Fruit fly (Drosophila melanogaster) whole organism, larva: ENCODE data around the gene CG33645.

Experiments
- noc ChIP-seq: fragments of 200-800 bp; sonication (Bioruptor generic); optimal IDR thresholded peaks from 3 replicates; lab custom pipeline; 2019; ENCODE audit warnings: missing biosample characterization, mild to moderate bottlenecking, missing genetic modification characterization, moderate library complexity

Gene CG33645

DNA sequence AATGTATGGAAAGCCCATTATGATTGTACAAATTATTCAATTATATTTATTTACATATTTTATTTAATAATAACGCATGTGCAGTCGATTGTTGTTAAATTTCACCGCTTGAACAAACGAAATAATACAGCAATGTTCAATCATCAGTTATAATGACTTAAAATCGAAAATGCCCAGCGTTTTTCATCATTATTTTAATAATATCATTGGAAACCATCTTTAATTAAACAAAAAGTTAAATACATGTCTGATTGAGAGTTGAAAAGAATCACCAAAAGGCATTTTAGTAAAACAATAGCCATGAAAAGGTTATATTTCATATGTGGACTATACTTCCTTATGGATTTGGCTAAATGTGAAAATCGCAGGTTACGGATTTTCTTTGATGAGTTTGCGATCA is 3.9 kb upstream of the CG33645 start, which contains the start of gene CG33641:
Gene CG33641, plus strand, starts transcription at position 301 of the 400 bp plus-strand sequence.
- no peak for TF ChIP-seq noc

DNA sequence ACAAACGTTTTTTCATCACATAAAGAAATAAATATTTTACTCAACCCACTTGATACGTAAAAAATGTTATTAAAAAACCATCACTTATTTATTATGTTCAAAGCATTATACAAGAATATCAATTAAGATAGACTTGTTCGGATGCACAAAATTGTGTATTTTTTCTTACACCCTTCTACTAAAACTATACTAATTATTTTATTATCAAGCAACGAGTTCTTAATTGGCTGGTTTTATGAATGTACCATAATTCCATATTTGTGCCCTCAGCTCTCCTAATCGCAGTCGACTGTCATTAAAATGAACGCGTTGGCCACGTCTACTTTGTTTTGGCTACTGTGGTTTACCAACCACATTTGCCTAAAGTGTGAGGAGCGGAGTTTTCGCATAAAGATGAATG is 2.9 kb upstream of the CG33645 start, which contains the start of gene CG33642:
Gene CG33642, plus strand, starts transcription at position 301 of the 400 bp plus-strand sequence.
- TF ChIP-seq noc, result no peak

DNA sequence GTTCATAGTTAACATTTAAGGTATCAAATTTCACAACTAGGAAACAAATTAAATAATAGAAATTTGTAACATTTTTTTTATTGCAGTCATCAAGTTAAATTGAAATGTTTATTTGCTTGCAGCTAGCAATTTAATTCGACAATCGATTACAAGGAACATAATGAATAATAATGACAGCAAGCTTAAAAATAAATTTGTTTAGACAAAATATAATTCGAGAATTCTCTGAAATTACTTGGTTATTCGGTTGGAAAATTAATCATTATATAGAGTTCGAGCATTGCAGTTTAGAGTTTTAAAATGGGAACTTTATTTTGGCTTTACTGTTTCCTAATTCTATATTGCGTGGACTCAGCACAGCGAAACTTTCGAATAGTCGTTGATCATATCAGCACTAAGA is 1.9 kb upstream of the CG33645 start, which contains the start of gene CG33643:
Gene CG33643, plus strand, starts transcription at position 301 of the 400 bp plus-strand sequence.
- no peak for TF ChIP-seq noc

DNA sequence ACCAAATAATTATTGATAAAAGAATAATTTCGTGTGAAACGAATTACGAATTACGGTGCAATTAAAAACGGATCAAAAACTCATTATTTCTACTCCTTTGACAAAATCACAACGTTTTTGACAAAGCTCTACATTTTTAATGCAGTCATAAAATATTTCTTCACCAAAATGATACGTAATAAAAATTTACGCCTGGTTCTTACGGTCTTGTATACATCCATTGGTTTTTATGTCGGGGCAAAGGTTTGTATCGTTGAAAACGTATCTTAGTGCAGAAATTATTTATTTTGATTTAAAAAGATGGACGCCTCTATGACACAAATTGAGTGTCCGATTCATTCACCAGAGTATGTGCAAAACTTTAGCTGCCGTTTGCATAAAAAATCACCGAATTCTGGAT is 839 bp upstream of the CG33645 start, which contains the start of gene CG33644:
Gene CG33644, plus strand, starts transcription at position 301 of the 400 bp plus-strand sequence.
- no peak for TF ChIP-seq noc

DNA sequence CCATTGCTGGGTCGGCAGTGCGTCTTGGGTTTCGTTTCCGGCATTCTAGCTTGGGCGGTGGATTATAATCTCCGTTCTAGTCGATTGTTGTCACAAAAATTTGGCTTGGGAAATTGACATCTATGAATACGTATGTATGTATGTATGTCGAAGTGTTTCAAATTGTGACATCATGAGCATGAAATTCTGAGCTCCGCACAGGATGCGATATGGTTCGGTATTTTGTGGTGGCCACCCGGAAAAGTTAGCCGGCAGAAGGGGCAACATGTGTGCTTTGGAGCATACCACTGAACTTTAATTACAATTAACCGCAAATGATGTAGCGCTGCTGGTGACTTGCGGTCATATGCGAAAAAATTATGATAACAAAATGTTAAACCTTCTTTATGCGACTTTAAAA is 3.1 kb downstream of the CG33645 start, which contains the start of gene CG15638:
Gene CG15638, minus strand, starts transcription at position 101 of the 400 bp plus-strand sequence.
- TF ChIP-seq noc, result no peak

DNA sequence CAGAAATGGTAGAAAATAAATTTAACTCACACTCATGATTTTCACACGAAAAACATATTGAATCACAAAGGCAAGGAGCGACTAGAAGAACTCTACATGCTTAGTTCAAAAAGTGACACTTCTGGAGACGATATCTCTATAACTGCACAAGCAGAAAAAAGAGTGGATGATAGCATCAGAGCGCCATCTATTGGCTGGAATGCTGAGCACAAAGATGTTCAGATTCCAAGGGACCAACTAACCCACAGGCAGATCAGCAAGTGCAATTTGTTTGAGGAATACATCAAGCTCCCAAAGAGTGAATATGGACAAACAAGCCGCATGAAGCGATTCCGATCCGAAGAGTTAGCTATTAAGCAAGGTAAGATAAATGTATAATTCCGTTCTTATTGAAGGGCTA is 8.1 kb downstream of the CG33645 start, which contains the start of gene CG16852:
Gene CG16852, plus strand, starts transcription at position 48 of the 400 bp plus-strand sequence.
- no peak for TF ChIP-seq noc

DNA sequence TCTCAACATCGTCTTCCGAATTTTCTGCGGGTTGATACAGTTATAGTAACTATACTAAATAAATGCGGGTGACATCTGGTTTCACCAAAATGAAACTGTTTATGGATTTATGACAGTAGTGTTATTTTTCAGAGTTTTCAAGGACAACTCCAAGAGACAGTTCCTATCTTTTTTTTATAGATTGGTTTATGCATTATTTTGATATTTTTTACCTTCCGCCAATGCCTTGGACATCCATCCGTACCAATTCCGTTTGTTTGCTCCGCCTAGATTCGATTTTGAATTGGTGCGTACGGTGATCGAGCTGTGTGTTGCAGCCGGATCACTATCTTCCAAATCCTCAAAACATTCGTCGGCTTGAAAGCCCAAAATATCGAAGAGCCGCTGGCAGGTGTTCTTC is 9.3 kb downstream of the CG33645 start, which contains the start of gene CG16853:
Gene CG16853, plus strand, starts transcription at position 301 of the 400 bp plus-strand sequence.
- no peak for TF ChIP-seq noc

DNA sequence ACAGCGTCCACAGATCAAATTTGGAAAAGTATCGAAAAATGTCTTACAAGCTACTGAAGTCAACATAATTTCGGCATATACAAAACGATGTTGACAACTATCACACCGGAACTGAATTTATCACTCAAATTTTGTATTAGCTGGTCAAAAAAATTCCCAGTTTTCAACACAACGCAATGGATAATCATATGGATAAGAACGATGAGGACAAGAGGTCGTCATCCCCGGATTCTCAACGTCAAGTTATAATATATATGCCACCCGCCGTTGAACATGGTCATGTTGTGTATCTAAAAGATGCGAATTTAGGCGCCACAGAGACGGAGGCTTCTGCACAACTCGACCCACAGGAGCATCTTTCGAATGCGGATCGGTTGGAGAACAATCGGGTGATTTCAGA is 9.9 kb downstream of the CG33645 start, which contains the start of gene CG9263:
Gene CG9263, minus strand, starts transcription at position 101 of the 400 bp plus-strand sequence.
- no peak for TF ChIP-seq noc

DNA sequence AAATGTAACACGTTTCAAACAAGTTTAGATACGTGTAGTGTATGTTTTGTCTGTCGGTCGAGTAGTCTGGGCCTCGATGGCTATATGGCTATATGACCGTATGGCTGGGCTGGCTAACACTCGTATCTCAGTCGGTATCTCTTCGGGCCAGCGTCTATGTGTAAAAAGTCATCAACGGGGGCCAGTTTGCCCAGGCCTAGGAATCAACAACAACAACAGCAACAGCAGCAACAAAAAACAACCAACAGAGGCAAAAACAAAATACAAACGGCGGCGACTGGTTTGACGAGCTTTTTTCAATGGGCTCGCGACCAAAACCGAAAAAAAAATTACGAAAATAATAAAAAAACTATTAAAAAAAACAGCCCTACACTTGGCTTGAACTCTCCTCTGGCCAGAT is 13.1 kb downstream of the CG33645 start:
- TF ChIP-seq noc, result no peak

DNA sequence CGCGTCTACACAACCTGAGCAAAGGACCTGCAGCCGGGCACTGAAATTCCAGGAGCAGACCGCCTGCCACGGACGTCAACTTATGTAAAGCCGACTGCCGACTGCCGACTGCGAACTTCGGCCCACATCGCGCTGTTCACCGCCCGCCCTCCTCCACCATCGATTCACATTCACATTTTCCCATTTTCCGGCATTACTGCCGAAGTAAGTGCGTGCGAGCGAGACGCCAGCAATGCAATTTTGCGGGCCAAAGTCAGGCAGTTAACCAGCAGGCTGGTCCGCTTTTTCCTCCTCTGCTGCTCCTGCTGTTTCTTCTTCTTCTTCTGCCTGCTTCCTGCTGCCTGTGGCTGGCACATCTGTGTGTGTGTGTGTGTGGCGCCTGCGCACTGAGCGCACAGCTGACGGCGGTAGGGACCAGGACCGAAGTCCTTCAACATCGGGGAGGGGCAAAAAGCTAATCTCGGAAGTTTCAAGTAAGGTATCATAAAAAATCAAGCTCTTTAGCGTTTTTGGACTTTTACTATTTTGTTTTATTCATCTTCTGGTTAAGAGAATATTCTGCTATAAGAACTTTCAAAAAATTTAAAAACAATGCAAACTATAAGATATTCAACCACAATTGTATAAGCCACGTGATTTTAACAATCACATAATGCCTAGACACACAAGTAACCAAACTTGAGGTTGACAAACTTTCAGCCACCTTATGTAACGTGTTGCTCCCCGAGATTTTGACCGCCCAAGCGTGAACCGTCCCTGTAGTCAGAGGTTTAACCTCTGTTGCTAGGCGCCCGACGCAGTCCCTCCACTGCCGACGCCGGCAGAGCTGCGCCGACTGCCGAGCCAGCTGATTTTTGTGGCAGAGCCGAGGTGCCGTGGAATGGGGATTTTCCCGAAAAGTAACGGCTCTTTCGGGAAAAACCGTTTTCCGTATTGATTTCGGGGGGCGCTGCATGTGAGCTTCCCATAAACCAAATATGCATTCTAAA is 15.4 kb downstream of the CG33645 start:
- TF ChIP-seq noc, result no peak

DNA sequence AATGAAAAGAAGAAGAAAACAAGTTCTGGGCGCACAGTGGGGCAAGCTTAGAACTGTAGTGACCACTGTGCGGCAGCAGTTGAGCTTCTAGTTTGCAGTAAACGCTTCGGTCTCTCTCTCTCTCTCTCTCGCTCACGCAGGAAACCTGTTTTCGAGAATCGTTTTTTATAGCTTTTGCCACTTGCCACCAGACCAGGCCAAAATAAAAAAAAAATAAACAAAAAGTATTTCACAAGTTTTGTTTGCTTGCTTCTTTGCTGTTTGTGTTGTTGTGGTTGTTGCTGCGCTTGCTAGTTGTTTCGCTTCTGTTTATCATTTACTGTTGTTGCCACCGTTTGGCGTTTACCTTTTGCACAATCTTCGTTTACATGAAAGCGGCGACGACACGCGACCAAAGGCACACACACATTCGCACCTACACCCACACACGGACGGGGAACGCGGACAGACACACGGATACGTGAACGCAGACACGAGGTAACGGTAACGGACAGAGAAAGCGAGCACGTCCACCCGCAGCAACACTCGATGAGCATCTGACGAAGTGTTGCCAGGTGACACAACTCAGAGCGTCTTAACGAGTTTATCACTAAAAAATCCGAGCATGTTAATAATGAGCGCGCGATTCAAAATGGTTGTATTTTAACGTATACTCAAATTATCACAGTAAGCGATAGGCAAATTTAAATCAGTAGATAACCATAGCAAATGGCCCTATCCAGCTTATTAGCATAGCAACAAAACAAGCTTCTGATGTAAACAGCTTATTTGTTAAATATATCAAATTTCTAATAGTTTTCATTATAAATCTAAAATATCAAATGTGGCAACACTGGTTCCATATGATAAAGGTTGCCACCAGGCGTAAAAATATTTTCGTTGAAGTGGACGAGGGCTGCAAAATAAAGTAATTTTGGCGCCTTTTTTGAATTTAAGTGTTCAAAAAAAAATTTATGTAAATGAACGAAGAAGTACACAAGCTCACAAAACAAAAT is 16.5 kb downstream of the CG33645 start, which contains the start of gene B4:
Gene B4, minus strand, starts transcription at position 543 of the 995 bp plus-strand sequence.
- TF ChIP-seq noc, result no peak

DNA sequence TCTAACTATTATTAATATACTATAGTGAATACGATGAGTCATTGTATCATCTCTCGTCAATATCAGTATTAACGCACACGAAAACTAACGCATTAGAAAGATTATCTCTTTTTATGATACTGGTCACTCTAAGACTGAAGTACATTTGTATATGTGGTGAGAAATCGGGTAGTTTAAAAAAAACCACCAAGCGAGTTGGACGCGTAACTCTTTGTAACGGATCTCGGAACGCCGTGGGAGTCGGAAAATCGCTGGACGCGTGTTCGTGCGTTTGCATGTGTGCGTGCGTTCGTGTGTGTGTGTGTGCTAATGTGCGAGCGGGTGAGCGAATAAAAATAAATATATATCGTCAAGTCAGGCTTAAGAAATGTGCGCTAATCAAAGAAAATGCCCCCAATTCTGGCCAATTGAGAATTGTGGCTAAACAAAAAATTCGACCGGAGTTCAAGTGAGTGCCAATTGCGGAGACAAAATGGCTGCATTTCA is 17.4 kb downstream of the CG33645 start, which contains the start of gene kuz:
Gene kuz, plus strand, starts transcription at position 167 of the 486 bp plus-strand sequence.
- TF ChIP-seq noc, result no peak

DNA sequence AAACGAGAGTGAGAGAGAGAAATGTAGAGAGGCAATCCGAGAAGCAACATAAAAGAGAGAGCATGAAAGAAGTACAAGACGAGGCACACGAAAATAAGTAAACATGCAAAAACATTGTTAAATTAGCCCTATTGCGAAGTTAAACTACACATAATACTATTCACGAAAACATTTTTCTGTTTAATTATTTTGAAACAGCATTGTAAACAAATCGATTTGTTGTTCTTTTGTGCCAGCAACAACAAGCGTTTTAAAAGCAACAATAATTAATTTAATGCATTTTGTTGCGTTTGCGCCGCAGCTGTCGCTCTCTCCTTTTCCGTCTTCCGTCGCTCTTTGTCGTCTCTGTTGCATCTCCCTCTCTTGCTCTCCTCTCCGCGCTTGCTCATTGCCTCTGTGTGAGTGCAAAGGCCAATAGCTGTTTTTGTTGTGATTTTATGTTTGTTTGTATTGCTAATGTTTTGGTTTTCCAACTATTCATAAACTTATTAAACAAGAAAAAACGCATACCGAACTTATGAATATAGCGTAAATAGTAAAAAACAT is 17.9 kb downstream of the CG33645 start:
- no peak for TF ChIP-seq noc

DNA sequence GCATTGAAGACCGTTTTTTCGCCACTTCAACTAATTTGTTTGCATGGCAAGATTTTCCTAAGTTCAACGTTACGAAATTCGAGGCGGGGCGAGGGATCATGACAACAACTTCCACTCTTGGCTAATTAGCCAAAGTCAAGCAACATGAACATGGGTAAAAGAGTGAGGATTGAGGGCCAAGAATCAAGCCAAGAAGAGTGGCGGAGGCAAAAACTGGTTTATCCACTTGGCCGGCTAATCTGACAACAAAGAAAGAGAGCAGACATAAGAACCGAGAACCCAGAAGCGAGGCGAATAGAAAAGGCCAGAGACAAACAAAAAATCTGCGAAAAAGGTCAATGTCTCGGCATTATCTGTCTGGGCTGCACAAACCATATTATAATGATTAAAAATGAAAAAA is 20.1 kb downstream of the CG33645 start:
- no peak for TF ChIP-seq noc

DNA sequence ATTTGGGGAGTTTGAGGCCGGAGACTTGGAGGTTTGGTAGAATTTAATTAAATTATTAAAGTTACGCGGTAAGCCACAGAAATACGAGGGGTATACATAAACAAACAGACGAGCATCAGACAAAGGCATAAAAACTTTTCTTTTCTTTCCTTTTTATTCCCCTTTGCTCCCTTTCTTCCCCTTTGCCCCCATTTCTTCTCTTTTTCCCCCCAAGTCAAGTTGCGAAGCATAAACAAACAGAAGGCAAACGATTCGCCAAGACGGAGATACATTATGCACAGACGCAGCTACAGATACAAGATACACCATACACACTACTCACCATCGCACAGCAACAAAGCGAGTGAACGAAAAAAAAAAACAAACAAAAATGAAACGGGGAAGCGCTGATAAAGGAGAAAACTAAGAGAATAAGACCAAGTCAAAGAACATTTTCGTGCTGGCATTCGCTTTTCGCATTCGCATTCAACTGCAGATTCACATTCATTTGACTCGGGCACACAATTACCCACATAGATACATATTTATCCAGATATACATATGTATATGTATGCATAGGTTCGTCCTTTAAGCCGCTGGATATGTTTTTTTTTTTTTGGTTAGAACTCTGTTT is 22.0 kb downstream of the CG33645 start:
- no peak for TF ChIP-seq noc
